Worm (Caenorhabditis elegans) whole organism, mixed stage, embryonic: Measurements from ENCODE around the gene snpn-1.
"Not testable (repeated sequence)": the region's sequence is repeated elsewhere in the genome, so short reads cannot be mapped to it uniquely, and the experiment has no call there.

Experiments
- M03D4.4 ChIP-seq: sonication (generic microtip); optimal IDR thresholded peaks from 2 replicates; lab custom pipeline; 2017; ENCODE audit warnings: mild to moderate bottlenecking, missing genetic modification characterization, missing compliant biosample characterization
- bed-3 ChIP-seq: fragments of 200-800 bp; sonication (Bioruptor generic); optimal IDR thresholded peaks from 3 replicates; lab custom pipeline; 2018; ENCODE audit warnings: mild to moderate bottlenecking, missing genetic modification characterization, moderate library complexity, missing compliant biosample characterization
- ceh-39 ChIP-seq: fragments of 150-350 bp; optimal IDR thresholded peaks from 2 replicates; lab custom pipeline; 2014; ENCODE audit warnings: missing biosample characterization, missing genetic modification characterization
- ceh-43 ChIP-seq: fragments of 200-800 bp; sonication (Bioruptor generic); optimal IDR thresholded peaks from 2 replicates; lab custom pipeline; 2018; ENCODE audit warnings: mild to moderate bottlenecking, missing genetic modification characterization, moderate library complexity, missing compliant biosample characterization
- ces-1 ChIP-seq: fragments of 150-350 bp; optimal IDR thresholded peaks from 2 replicates; lab custom pipeline; 2014; ENCODE audit warnings: missing biosample characterization, missing genetic modification reagents, missing genetic modification characterization
- cnd-1 ChIP-seq: fragments of 200-800 bp; sonication (Bioruptor generic); optimal IDR thresholded peaks from 2 replicates; lab custom pipeline; 2018; ENCODE audit warnings: mild to moderate bottlenecking, missing genetic modification characterization, missing compliant biosample characterization
- drap-1 ChIP-seq: fragments of 200-800 bp; sonication (Bioruptor generic); optimal IDR thresholded peaks from 3 replicates; lab custom pipeline; 2018; ENCODE audit warnings: mild to moderate bottlenecking, missing genetic modification characterization, missing compliant biosample characterization
- flh-1 ChIP-seq: fragments of 200-800 bp; sonication (Bioruptor generic); optimal IDR thresholded peaks from 2 replicates; lab custom pipeline; 2018; ENCODE audit warnings: mild to moderate bottlenecking, missing genetic modification characterization, moderate library complexity, missing compliant biosample characterization
- ham-2 ChIP-seq: fragments of 200-800 bp; sonication (Bioruptor generic); optimal IDR thresholded peaks from 2 replicates; lab custom pipeline; 2018; ENCODE audit warnings: mild to moderate bottlenecking, missing genetic modification characterization, missing compliant biosample characterization
- hlh-1 ChIP-seq: fragments of 150-350 bp; optimal IDR thresholded peaks from 2 replicates; lab custom pipeline; 2014; ENCODE audit warnings: missing biosample characterization, missing genetic modification reagents, missing genetic modification characterization
- lin-13 ChIP-seq: fragments of 150-350 bp; optimal IDR thresholded peaks from 2 replicates; lab custom pipeline; 2014; ENCODE audit warnings: missing biosample characterization, missing genetic modification characterization
- lsy-2 ChIP-seq: fragments of 150-350 bp; optimal IDR thresholded peaks from 2 replicates; lab custom pipeline; 2014; ENCODE audit warnings: missing biosample characterization, missing genetic modification characterization
- mab-5 ChIP-seq: fragments of 150-350 bp; optimal IDR thresholded peaks from 2 replicates; lab custom pipeline; 2014; ENCODE audit warnings: missing biosample characterization, missing genetic modification characterization
- mep-1 ChIP-seq: fragments of 150-350 bp; optimal IDR thresholded peaks from 2 replicates; lab custom pipeline; 2017; ENCODE audit warnings: missing biosample characterization, missing genetic modification reagents, missing genetic modification characterization, inconsistent platforms
- nhr-12 ChIP-seq: fragments of 150-350 bp; optimal IDR thresholded peaks from 2 replicates; lab custom pipeline; 2014; ENCODE audit warnings: missing biosample characterization, missing genetic modification characterization
- nhr-2 ChIP-seq: fragments of 150-350 bp; optimal IDR thresholded peaks from 2 replicates; lab custom pipeline; 2014; ENCODE audit warnings: missing biosample characterization, missing genetic modification characterization
- nhr-237 ChIP-seq: fragments of 150-350 bp; optimal IDR thresholded peaks from 2 replicates; lab custom pipeline; 2014; ENCODE audit warnings: missing biosample characterization, missing genetic modification characterization
- nhr-28 ChIP-seq: fragments of 150-350 bp; optimal IDR thresholded peaks from 2 replicates; lab custom pipeline; 2014; ENCODE audit warnings: missing biosample characterization, missing genetic modification characterization
- nhr-76 ChIP-seq: sonication (generic microtip); optimal IDR thresholded peaks from 2 replicates; lab custom pipeline; 2017; ENCODE audit warnings: missing biosample characterization, missing genetic modification characterization
- pha-4 ChIP-seq: fragments of 150-350 bp; optimal IDR thresholded peaks from 2 replicates; lab custom pipeline; 2018; ENCODE audit warnings: missing biosample characterization, missing genetic modification reagents, missing genetic modification characterization
- sem-2 ChIP-seq: fragments of 200-800 bp; sonication (Bioruptor generic); optimal IDR thresholded peaks from 2 replicates; lab custom pipeline; 2018; ENCODE audit warnings: mild to moderate bottlenecking, missing genetic modification characterization, missing compliant biosample characterization
- snpc-4 ChIP-seq: fragments of 150-350 bp; optimal IDR thresholded peaks from 2 replicates; lab custom pipeline; 2014; ENCODE audit warnings: missing biosample characterization, missing genetic modification characterization
- sptf-1 ChIP-seq: sonication (generic microtip); optimal IDR thresholded peaks from 2 replicates; lab custom pipeline; 2017; ENCODE audit warnings: mild to moderate bottlenecking, missing genetic modification characterization, moderate library complexity, missing compliant biosample characterization
- tbx-8 ChIP-seq: fragments of 200-800 bp; sonication (Bioruptor generic); optimal IDR thresholded peaks from 2 replicates; lab custom pipeline; 2018; ENCODE audit warnings: mild to moderate bottlenecking, missing genetic modification characterization, moderate library complexity, missing compliant biosample characterization
- unc-120 ChIP-seq: sonication (generic microtip); optimal IDR thresholded peaks from 2 replicates; lab custom pipeline; 2017; ENCODE audit warnings: missing genetic modification characterization, missing compliant biosample characterization; ENCODE audit not compliant: poor library complexity, severe bottlenecking
- unc-39 ChIP-seq: fragments of 150-350 bp; optimal IDR thresholded peaks from 2 replicates; lab custom pipeline; 2014; ENCODE audit warnings: missing biosample characterization, missing genetic modification characterization
- unc-62 ChIP-seq: fragments of 150-350 bp; optimal IDR thresholded peaks from 2 replicates; lab custom pipeline; 2014; ENCODE audit warnings: missing biosample characterization, missing genetic modification reagents, missing genetic modification characterization
- zip-8 ChIP-seq: fragments of 150-350 bp; optimal IDR thresholded peaks from 2 replicates; lab custom pipeline; 2014; ENCODE audit warnings: missing biosample characterization, missing genetic modification characterization
- ztf-11 ChIP-seq: fragments of 150-350 bp; optimal IDR thresholded peaks from 2 replicates; lab custom pipeline; 2014; ENCODE audit warnings: missing biosample characterization, missing genetic modification characterization

Gene snpn-1

ce11 chrIV:5063297-5063696 lies 27.5 kb downstream of the snpn-1 start:
- no peak for TF ChIP-seq M03D4.4
- TF ChIP-seq ham-2 (GFP tag; lab: Kevin White, UChicago): no peak
- TF ChIP-seq nhr-12 (tag; lab: Kevin White, UChicago): no peak
- no peak for TF ChIP-seq hlh-1 (tag; lab: Kevin White, UChicago)
- TF ChIP-seq nhr-237 (tag; lab: Kevin White, UChicago): no peak
- TF ChIP-seq drap-1 (GFP tag; lab: Kevin White, UChicago): no peak
- no peak for TF ChIP-seq snpc-4 (tag; lab: Kevin White, UChicago)
- no peak for TF ChIP-seq ces-1 (GFP tag; lab: Kevin White, UChicago)
- no peak for TF ChIP-seq bed-3
- TF ChIP-seq nhr-2: no peak

- TF ChIP-seq hlh-1, nhr-76, mab-5 (tag; lab: Kevin White, UChicago): not testable (repeated sequence)
These were observed 28.6 kb downstream of the snpn-1 start, which contains the start of gene msp-57 for ce11 chrIV:5062278-5062677. msp-57 (plus strand) TSS chrIV:5062578.

ce11 chrIV:5060984-5061383 lies 29.9 kb downstream of the snpn-1 start, which contains the start of gene C09B9.7:
C09B9.7 (minus strand) TSS chrIV:5061084.
- TF ChIP-seq unc-120 (tag; lab: Kevin White, UChicago): no peak
- TF ChIP-seq M03D4.4: no peak
- TF ChIP-seq nhr-12 (tag; lab: Kevin White, UChicago): no peak
- no peak for TF ChIP-seq ztf-11 (tag; lab: Kevin White, UChicago)
- TF ChIP-seq cnd-1 (tag; lab: Kevin White, UChicago): no peak
- TF ChIP-seq sem-2: no peak
- TF ChIP-seq nhr-2: no peak

ce11 chrIV:5055964-5056588 lies 34.8 kb downstream of the snpn-1 start, which contains the start of gene msp-55:
msp-55 (minus strand) TSS chrIV:5056014.
- no peak for TF ChIP-seq sem-2
- peak; percentile 97 for TF ChIP-seq zip-8 (tag; lab: Kevin White, UChicago)
- TF ChIP-seq nhr-237 (tag; lab: Kevin White, UChicago): no peak
- TF ChIP-seq ztf-11 (tag; lab: Kevin White, UChicago): no peak
- no peak for TF ChIP-seq lin-13 (tag; lab: Kevin White, UChicago)
- TF ChIP-seq ceh-43 (GFP tag; lab: Kevin White, UChicago): no peak
- TF ChIP-seq nhr-12 (tag; lab: Kevin White, UChicago): no peak

- no peak for TF ChIP-seq cnd-1 (tag; lab: Kevin White, UChicago)
- TF ChIP-seq nhr-2: no peak
These were observed 36.5 kb downstream of the snpn-1 start for ce11 chrIV:5054297-5054696.

- TF ChIP-seq unc-39 (tag; lab: Kevin White, UChicago) (no peak), lsy-2 (tag; lab: Kevin White, UChicago) (no peak), ceh-39 (tag; lab: Kevin White, UChicago) (no peak), flh-1 (GFP tag; lab: Kevin White, UChicago) (no peak), lin-13 (tag; lab: Kevin White, UChicago) (no peak), nhr-28 (tag; lab: Kevin White, UChicago) (no peak), hlh-1 (tag; lab: Kevin White, UChicago) (no peak), mep-1 (tag; lab: Kevin White, UChicago) (no peak), ztf-11 (tag; lab: Kevin White, UChicago) (no peak), ceh-43 (GFP tag; lab: Kevin White, UChicago) (no peak), unc-62 (GFP tag; lab: Kevin White, UChicago) (no peak), tbx-8 (GFP tag; lab: Kevin White, UChicago) (no peak), nhr-12 (tag; lab: Kevin White, UChicago) (no peak), zip-8 (tag; lab: Kevin White, UChicago) (no peak), ham-2 (GFP tag; lab: Kevin White, UChicago) (no peak), nhr-76 (tag; lab: Kevin White, UChicago) (no peak), pha-4 (tag; lab: Kevin White, UChicago) (no peak), drap-1 (GFP tag; lab: Kevin White, UChicago) (no peak), sem-2 (no peak), sptf-1 (no peak)
These were observed 45.5 kb downstream of the snpn-1 start, which contains the start of gene hot-9 for ce11 chrIV:5045389-5045788. hot-9 (minus strand) TSS chrIV:5045489.
